Fruit fly (Drosophila melanogaster) whole organism, embryonic: ENCODE data around the gene Eip63E.
A peak's percentile ranks its signal among the peaks of the same experiment; 100 is the strongest.

Experiments
- ATbp ChIP-seq: fragments of 200-800 bp; sonication (Bioruptor generic); optimal IDR thresholded peaks from 2 replicates; lab custom pipeline; 2017; ENCODE audit warnings: missing biosample characterization, mild to moderate bottlenecking, missing genetic modification characterization, missing genetic modification reagents
- Abd-B ChIP-seq: fragments of 200-800 bp; sonication (Bioruptor generic); optimal IDR thresholded peaks from 2 replicates; lab custom pipeline; 2018; ENCODE audit warnings: missing biosample characterization, mild to moderate bottlenecking, missing genetic modification characterization, moderate library complexity
- Antp ChIP-seq: fragments of 200-800 bp; sonication (Bioruptor generic); optimal IDR thresholded peaks from 3 replicates; lab custom pipeline; 2016; ENCODE audit warnings: missing biosample characterization, missing genetic modification characterization
- Atf3 ChIP-seq: fragments of 200-800 bp; sonication (Bioruptor generic); optimal IDR thresholded peaks from 3 replicates; lab custom pipeline; 2016; ENCODE audit warnings: missing biosample characterization, missing genetic modification characterization
- CG1233 ChIP-seq: fragments of 200-800 bp; sonication (Bioruptor generic); optimal IDR thresholded peaks from 4 replicates; lab custom pipeline; 2018; ENCODE audit warnings: missing biosample characterization, mild to moderate bottlenecking, missing genetic modification characterization
- CG13424 ChIP-seq: fragments of 200-800 bp; sonication (Bioruptor generic); optimal IDR thresholded peaks from 2 replicates; lab custom pipeline; 2019; ENCODE audit warnings: missing biosample characterization, mild to moderate bottlenecking, missing genetic modification characterization, moderate library complexity
- CG15269 ChIP-seq: fragments of 200-800 bp; sonication (Bioruptor generic); optimal IDR thresholded peaks from 2 replicates; lab custom pipeline; 2018; ENCODE audit warnings: missing biosample characterization, mild to moderate bottlenecking, missing genetic modification characterization, moderate library complexity
- CG16815 ChIP-seq: fragments of 200-800 bp; sonication (Bioruptor generic); optimal IDR thresholded peaks from 3 replicates; lab custom pipeline; 2017; ENCODE audit warnings: missing biosample characterization, mild to moderate bottlenecking, missing genetic modification characterization
- CG16863 ChIP-seq: fragments of 200-800 bp; sonication (Bioruptor generic); optimal IDR thresholded peaks from 3 replicates; lab custom pipeline; 2016; ENCODE audit warnings: missing biosample characterization, missing genetic modification characterization
- CG17385 ChIP-seq: fragments of 200-800 bp; sonication (Bioruptor generic); optimal IDR thresholded peaks from 3 replicates; lab custom pipeline; 2018; ENCODE audit warnings: missing biosample characterization, mild to moderate bottlenecking, missing genetic modification characterization
- CG18599 ChIP-seq: fragments of 200-800 bp; sonication (Bioruptor generic); optimal IDR thresholded peaks from 3 replicates; lab custom pipeline; 2017; ENCODE audit warnings: missing biosample characterization, missing genetic modification characterization, mild to moderate bottlenecking, moderate library complexity, missing genetic modification reagents
- CG4707 ChIP-seq: fragments of 200-800 bp; sonication (Bioruptor generic); optimal IDR thresholded peaks from 2 replicates; lab custom pipeline; 2018; ENCODE audit warnings: missing biosample characterization, mild to moderate bottlenecking, missing genetic modification characterization, moderate library complexity
- CG4730 ChIP-seq: fragments of 200-800 bp; sonication (Bioruptor generic); IDR thresholded peaks from 2 replicates; pipeline ENCODE4 v1.3.6; 2022; ENCODE audit warnings: missing biosample characterization, missing genetic modification characterization
- CG4820 ChIP-seq: fragments of 200-800 bp; sonication (Bioruptor generic); optimal IDR thresholded peaks from 3 replicates; lab custom pipeline; 2016; ENCODE audit warnings: missing biosample characterization, missing genetic modification characterization
- CG6254 ChIP-seq: fragments of 200-800 bp; sonication (Bioruptor generic); optimal IDR thresholded peaks from 3 replicates; lab custom pipeline; 2017; ENCODE audit warnings: mild to moderate bottlenecking, missing biosample characterization, missing genetic modification reagents, missing genetic modification characterization
- CG6765 ChIP-seq: fragments of 200-800 bp; sonication (Bioruptor generic); optimal IDR thresholded peaks from 3 replicates; lab custom pipeline; 2017; ENCODE audit warnings: missing biosample characterization, mild to moderate bottlenecking, missing genetic modification characterization
- CG7556 ChIP-seq: fragments of 200-800 bp; sonication (Bioruptor generic); optimal IDR thresholded peaks from 2 replicates; lab custom pipeline; 2017; ENCODE audit warnings: missing biosample characterization, mild to moderate bottlenecking, missing genetic modification characterization
- CG7963 ChIP-seq: fragments of 200-800 bp; sonication (Bioruptor generic); IDR thresholded peaks from 3 replicates; pipeline ENCODE4 v1.3.6; 2022; ENCODE audit warnings: missing biosample characterization, missing genetic modification characterization; ENCODE audit not compliant: partially characterized antibody
- CG9727 ChIP-seq: fragments of 200-800 bp; sonication (Bioruptor generic); optimal IDR thresholded peaks from 3 replicates; lab custom pipeline; 2017; ENCODE audit warnings: missing biosample characterization, mild to moderate bottlenecking, missing genetic modification characterization
- CG9932 ChIP-seq: fragments of 200-800 bp; sonication (Bioruptor generic); IDR thresholded peaks from 2 replicates; pipeline ENCODE4 v1.3.6; 2022; ENCODE audit warnings: missing biosample characterization, missing genetic modification characterization
- Dek ChIP-seq: fragments of 200-800 bp; sonication (Bioruptor generic); optimal IDR thresholded peaks from 3 replicates; lab custom pipeline; 2019; ENCODE audit warnings: missing biosample characterization, mild to moderate bottlenecking, missing genetic modification characterization, moderate library complexity
- Ets65A ChIP-seq: fragments of 200-800 bp; sonication (Bioruptor generic); peaks from one replicate; lab custom pipeline; 2016; ENCODE audit warnings: missing biosample characterization, missing genetic modification characterization
- Fer3 ChIP-seq: fragments of 200-800 bp; sonication (Bioruptor generic); optimal IDR thresholded peaks from 2 replicates; lab custom pipeline; 2018; ENCODE audit warnings: missing biosample characterization, mild to moderate bottlenecking, missing genetic modification characterization, moderate library complexity
- HHEX ChIP-seq: fragments of 200-800 bp; sonication (Bioruptor generic); optimal IDR thresholded peaks from 3 replicates; lab custom pipeline; 2017; ENCODE audit warnings: missing biosample characterization, mild to moderate bottlenecking, missing genetic modification characterization, missing genetic modification reagents
- HLH54F ChIP-seq: fragments of 200-800 bp; sonication (Bioruptor generic); optimal IDR thresholded peaks from 3 replicates; lab custom pipeline; 2016; ENCODE audit warnings: missing biosample characterization, missing genetic modification characterization
- Hr51 ChIP-seq, 2 experiments: fragments of 200-800 bp; sonication (Bioruptor generic); optimal IDR thresholded peaks; 2 replicates in 1 of 2; 3 replicates in 1 of 2; lab custom pipeline; 2016 to 2018; ENCODE audit warnings: missing biosample characterization in 2 of 2, missing genetic modification characterization in 2 of 2, mild to moderate bottlenecking in 1 of 2, moderate library complexity in 1 of 2
- Mrtf ChIP-seq: fragments of 200-800 bp; sonication (Bioruptor generic); IDR thresholded peaks from 3 replicates; pipeline ENCODE4 v1.3.6; 2022; ENCODE audit warnings: missing biosample characterization, missing genetic modification characterization
- Ptx1 ChIP-seq: fragments of 200-800 bp; sonication (Bioruptor generic); IDR thresholded peaks from 2 replicates; pipeline ENCODE4 v1.3.6; 2022; ENCODE audit warnings: missing biosample characterization, missing genetic modification characterization
- Rx ChIP-seq: fragments of 200-800 bp; sonication (Bioruptor generic); IDR thresholded peaks from 2 replicates; pipeline ENCODE4 v1.3.6; 2022; ENCODE audit warnings: missing biosample characterization, missing genetic modification characterization
- Six4 ChIP-seq: fragments of 200-800 bp; sonication (Bioruptor generic); optimal IDR thresholded peaks from 2 replicates; lab custom pipeline; 2016; ENCODE audit warnings: missing biosample characterization, missing genetic modification characterization
- Xbp1 ChIP-seq: fragments of 200-800 bp; sonication (Bioruptor generic); optimal IDR thresholded peaks from 3 replicates; lab custom pipeline; 2016; ENCODE audit warnings: missing biosample characterization, mild to moderate bottlenecking, missing genetic modification characterization
- ase ChIP-seq: fragments of 200-800 bp; sonication (Bioruptor generic); IDR thresholded peaks from 3 replicates; pipeline ENCODE4 v1.3.6; 2022; ENCODE audit warnings: missing biosample characterization, missing genetic modification characterization
- bbx ChIP-seq: fragments of 200-800 bp; sonication (Bioruptor generic); IDR thresholded peaks from 2 replicates; pipeline ENCODE4 v1.3.6; 2022; ENCODE audit warnings: missing biosample characterization, missing genetic modification characterization; ENCODE audit not compliant: partially characterized antibody
- caup ChIP-seq: fragments of 200-800 bp; sonication (Bioruptor generic); optimal IDR thresholded peaks from 3 replicates; lab custom pipeline; 2017; ENCODE audit warnings: missing biosample characterization, mild to moderate bottlenecking, missing genetic modification characterization, moderate library complexity; ENCODE audit not compliant: severe bottlenecking
- croc ChIP-seq: fragments of 200-800 bp; sonication (Bioruptor generic); conservative IDR thresholded peaks from 3 replicates; pipeline ENCODE4 v1.3.6; 2022; ENCODE audit warnings: missing biosample characterization, missing genetic modification characterization
- dpn ChIP-seq, 2 experiments: fragments of 200-800 bp; sonication (Bioruptor generic); optimal IDR thresholded peaks; 3 replicates each; lab custom pipeline; 2016; ENCODE audit warnings: missing biosample characterization in 2 of 2, missing genetic modification characterization in 2 of 2
- exex ChIP-seq: fragments of 200-800 bp; sonication (Bioruptor generic); optimal IDR thresholded peaks from 4 replicates; lab custom pipeline; 2018; ENCODE audit warnings: missing biosample characterization, mild to moderate bottlenecking, missing genetic modification characterization, moderate library complexity
- fd3F ChIP-seq: fragments of 200-800 bp; sonication (Bioruptor generic); optimal IDR thresholded peaks from 2 replicates; lab custom pipeline; 2018; ENCODE audit warnings: missing biosample characterization, mild to moderate bottlenecking, missing genetic modification characterization, moderate library complexity
- ftz-f1 ChIP-seq: fragments of 200-800 bp; sonication (Bioruptor generic); optimal IDR thresholded peaks from 2 replicates; lab custom pipeline; 2016; ENCODE audit warnings: missing biosample characterization, missing genetic modification characterization
- kni ChIP-seq: fragments of 200-800 bp; sonication (Bioruptor generic); optimal IDR thresholded peaks from 3 replicates; lab custom pipeline; 2017; ENCODE audit warnings: mild to moderate bottlenecking, missing biosample characterization, missing genetic modification reagents, missing genetic modification characterization
- mam ChIP-seq: fragments of 200-800 bp; sonication (Bioruptor generic); optimal IDR thresholded peaks from 3 replicates; lab custom pipeline; 2016; ENCODE audit warnings: missing biosample characterization, missing genetic modification characterization
- pan ChIP-seq, 4 experiments: fragments of >200 bp in 3 of 4; fragments of 200-800 bp in 1 of 4; sonication (Bioruptor generic) in 1 of 4; optimal IDR thresholded peaks in 3 of 4; IDR thresholded peaks in 1 of 4; 2 replicates each; pipeline versions ENCODE4 v1.3.6 to Lab custom; 2017 to 2022; ENCODE audit warnings: missing biosample characterization in 2 of 4, missing genetic modification characterization in 2 of 4, mixed read lengths in 1 of 4
- row ChIP-seq: fragments of 200-800 bp; sonication (Bioruptor generic); IDR thresholded peaks from 3 replicates; pipeline ENCODE4 v1.3.6; 2022; ENCODE audit warnings: missing biosample characterization, missing genetic modification characterization
- sd ChIP-seq: fragments of 200-800 bp; sonication (Bioruptor generic); optimal IDR thresholded peaks from 3 replicates; lab custom pipeline; 2018; ENCODE audit warnings: missing biosample characterization, mild to moderate bottlenecking, missing genetic modification characterization, moderate library complexity
- so ChIP-seq: fragments of 200-800 bp; sonication (Bioruptor generic); IDR thresholded peaks from 3 replicates; pipeline ENCODE4 v1.3.6; 2022; ENCODE audit warnings: missing biosample characterization, missing genetic modification characterization
- tgo ChIP-seq: fragments of 200-800 bp; sonication (Bioruptor generic); IDR thresholded peaks from 3 replicates; pipeline ENCODE4 v1.3.6; 2022; ENCODE audit warnings: missing biosample characterization, missing genetic modification characterization
- tin ChIP-seq: fragments of 200-800 bp; sonication (Bioruptor generic); optimal IDR thresholded peaks from 3 replicates; lab custom pipeline; 2016; ENCODE audit warnings: missing biosample characterization, missing genetic modification characterization
- tio ChIP-seq: fragments of 200-800 bp; sonication (Bioruptor generic); optimal IDR thresholded peaks from 2 replicates; lab custom pipeline; 2017; ENCODE audit warnings: missing biosample characterization, missing genetic modification characterization, inconsistent platforms
- wdn ChIP-seq: fragments of 200-800 bp; sonication (Bioruptor generic); IDR thresholded peaks from 2 replicates; pipeline ENCODE4 v1.3.6; 2022; ENCODE audit warnings: missing biosample characterization, missing genetic modification characterization
- zfh2 ChIP-seq: fragments of 200-800 bp; sonication (Bioruptor generic); optimal IDR thresholded peaks from 2 replicates; lab custom pipeline; 2016; ENCODE audit warnings: missing biosample characterization, missing genetic modification characterization

The Eip63E gene

DNA sequence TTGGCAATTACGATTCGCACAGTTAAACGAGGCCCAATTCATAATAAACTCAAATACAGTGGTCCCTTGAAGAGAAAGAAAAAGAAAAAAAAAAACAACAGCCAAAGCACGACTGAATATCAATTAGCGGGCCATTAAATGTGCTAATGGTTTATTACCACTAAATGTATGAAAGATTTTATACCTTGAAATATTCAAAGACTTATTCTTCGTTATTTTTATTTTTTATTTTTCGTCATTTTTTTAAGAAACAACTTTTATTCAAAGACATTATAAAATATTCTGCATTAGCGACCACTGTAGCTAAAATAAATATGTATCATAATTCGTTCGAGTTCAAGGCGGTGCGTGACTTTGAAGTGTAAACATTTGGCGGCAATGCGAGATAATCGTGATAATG, 28.7 kb downstream of the Eip63E start (continued):
- TF ChIP-seq Atf3 (GFP tag; lab: Kevin White, UChicago), result no peak
- peak; percentile 42 for TF ChIP-seq CG18599 (GFP tag; lab: Kevin White, UChicago)
- peak; percentile 51 for TF ChIP-seq CG9932
- peak; percentile 24 for TF ChIP-seq CG9727 (GFP tag; lab: Kevin White, UChicago)
- TF ChIP-seq sd (tag; lab: Kevin White, UChicago), result peak; percentile 9
- TF ChIP-seq ase (GFP tag; lab: Robert Waterston, UW), result no peak
- no peak for TF ChIP-seq Rx
- TF ChIP-seq CG1233 (GFP tag; lab: Kevin White, UChicago), result no peak
- no peak for TF ChIP-seq Ets65A (GFP tag; lab: Kevin White, UChicago)
- TF ChIP-seq exex (tag; lab: Kevin White, UChicago), result no peak
- TF ChIP-seq row (GFP tag; lab: Robert Waterston, UW), result peak; percentile 33; the same call in 2 of the 3 replicates
- no peak for TF ChIP-seq CG4730 (GFP tag; lab: Robert Waterston, UW)
- TF ChIP-seq CG13424 (tag; lab: Kevin White, UChicago), result peak; percentile 35
- peak; percentile 9 for TF ChIP-seq Fer3
- no peak for TF ChIP-seq croc (GFP tag; lab: Robert Waterston, UW)
- no peak for TF ChIP-seq Antp (GFP tag; lab: Kevin White, UChicago)
- TF ChIP-seq Dek, result peak; percentile 9
- peak; percentile 40 for TF ChIP-seq fd3F (GFP tag; lab: Kevin White, UChicago)
- no peak for TF ChIP-seq ftz-f1 (GFP tag; lab: Kevin White, UChicago)
- TF ChIP-seq Six4 (GFP tag; lab: Kevin White, UChicago), result no peak
- TF ChIP-seq CG16863, result no peak
- peak; percentile 23 for TF ChIP-seq zfh2 (GFP tag; lab: Kevin White, UChicago)
- peak; percentile 11 for TF ChIP-seq HLH54F (GFP tag; lab: Kevin White, UChicago)
- TF ChIP-seq ATbp, result no peak
- no peak for TF ChIP-seq bbx
- peak; percentile 42 for TF ChIP-seq Xbp1 (GFP tag; lab: Kevin White, UChicago)
- no peak for TF ChIP-seq CG4707
- TF ChIP-seq Abd-B, result peak; percentile 13
- no peak for TF ChIP-seq CG7963
- TF ChIP-seq kni (GFP tag; lab: Kevin White, UChicago), result no peak
- TF ChIP-seq caup, result no peak
- peak; percentile 64 for TF ChIP-seq CG15269 (tag; lab: Kevin White, UChicago)
- TF ChIP-seq Mrtf (GFP tag; lab: Robert Waterston, UW), result no peak
- peak; percentile 22 for TF ChIP-seq CG16815 (GFP tag; lab: Kevin White, UChicago)
- TF ChIP-seq CG6254 (GFP tag; lab: Kevin White, UChicago), result no peak
- TF ChIP-seq CG17385 (GFP tag; lab: Kevin White, UChicago), result peak; percentile 3
- peak; percentile 53 for TF ChIP-seq CG7556 (GFP tag; lab: Kevin White, UChicago)
- TF ChIP-seq wdn (GFP tag; lab: Robert Waterston, UW), result 0 out of 2 replicates have a peak, but pooled peaks have one; percentile 18
- TF ChIP-seq Hr51 (GFP tag; optimal IDR thresholded peaks at IDR 0.05; lab: Kevin White, UChicago), result peak in 1 of 2 experiments; percentile 48
- TF ChIP-seq HHEX, result no peak
- no peak for TF ChIP-seq tin (GFP tag; lab: Kevin White, UChicago)
- TF ChIP-seq tio, result peak; percentile 25
- TF ChIP-seq tgo (GFP tag; lab: Robert Waterston, UW), result 0 out of 3 replicates have a peak, but pooled peaks have one; percentile 14
- TF ChIP-seq so (GFP tag; lab: Robert Waterston, UW), result no peak
- peak; percentile 41 for TF ChIP-seq mam (GFP tag; lab: Kevin White, UChicago)
- peak in 1 of 2 experiments; percentile 49 for TF ChIP-seq dpn (GFP tag; optimal IDR thresholded peaks at IDR 0.05; lab: Kevin White, UChicago)
- no peak for TF ChIP-seq CG4820 (GFP tag; lab: Kevin White, UChicago)
- TF ChIP-seq CG6765 (GFP tag; lab: Kevin White, UChicago), result no peak
- TF ChIP-seq pan (optimal IDR thresholded peaks at IDR 0.05; lab: Kevin White, UChicago), result no peak
- TF ChIP-seq pan (GFP tag; optimal IDR thresholded peaks at IDR 0.05 in 1 of 2, IDR thresholded peaks at IDR 0.05 in 1 of 2), result peak in 1 of 2 experiments; percentile 29
- peak; percentile 43; the same call in 1 of the 2 replicates for TF ChIP-seq Ptx1 (GFP tag; lab: Robert Waterston, UW)
